Fruit fly (Drosophila melanogaster): ENCODE results near the gene knrl.

DNA sequence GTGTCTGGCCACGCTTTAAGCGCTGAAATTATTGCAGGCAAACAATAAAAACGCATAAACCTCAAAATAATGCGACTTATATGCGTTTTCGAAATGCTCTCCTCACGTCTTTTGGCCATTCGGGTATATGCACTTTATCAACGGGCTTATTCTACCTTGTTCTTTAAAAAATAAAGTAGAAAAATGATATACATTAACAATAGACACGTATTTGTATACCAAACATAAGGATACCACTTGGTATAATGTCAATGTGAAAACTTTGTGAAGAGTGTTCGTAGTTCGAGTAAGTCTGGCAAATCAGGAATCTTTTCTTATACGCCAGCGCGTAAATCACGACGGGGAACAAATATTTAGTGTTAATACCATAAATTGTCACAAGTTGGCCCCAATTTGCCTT lies 64.1 kb downstream of the knrl start:
- TF ChIP-seq CG8478 (optimal IDR thresholded peaks at IDR 0.05), result no peak
- no peak for TF ChIP-seq CTCF (optimal IDR thresholded peaks at IDR 0.05)
